Fruit fly (Drosophila melanogaster) whole organism, embryonic: Measurements from ENCODE around the gene Tnks.
A peak's percentile ranks its signal among the peaks of the same experiment; 100 is the strongest.

Experiments used
- B-H2 ChIP-seq: fragments of 200-800 bp; sonication (Bioruptor generic); optimal IDR thresholded peaks from 2 replicates; lab custom pipeline; 2018; ENCODE audit warnings: missing biosample characterization, mild to moderate bottlenecking, missing genetic modification characterization
- CG10267 ChIP-seq: fragments of 200-800 bp; sonication (Bioruptor generic); optimal IDR thresholded peaks from 2 replicates; lab custom pipeline; 2018; ENCODE audit warnings: missing biosample characterization, mild to moderate bottlenecking, missing genetic modification characterization, moderate library complexity
- CG10366 ChIP-seq: fragments of 200-800 bp; sonication (Bioruptor generic); IDR thresholded peaks from 2 replicates; pipeline ENCODE4 v1.3.6; 2022; ENCODE audit warnings: missing biosample characterization, missing genetic modification characterization
- CG11560 ChIP-seq: fragments of 200-800 bp; sonication (Bioruptor generic); IDR thresholded peaks from 3 replicates; pipeline ENCODE4 v1.3.6; 2022; ENCODE audit warnings: missing biosample characterization, missing genetic modification characterization
- CG12071 ChIP-seq: fragments of 200-800 bp; sonication (Bioruptor generic); optimal IDR thresholded peaks from 3 replicates; lab custom pipeline; 2018; ENCODE audit warnings: missing biosample characterization, mild to moderate bottlenecking, missing genetic modification characterization
- CG1233 ChIP-seq: fragments of 200-800 bp; sonication (Bioruptor generic); optimal IDR thresholded peaks from 4 replicates; lab custom pipeline; 2018; ENCODE audit warnings: missing biosample characterization, mild to moderate bottlenecking, missing genetic modification characterization
- CG12659 ChIP-seq: fragments of 200-800 bp; sonication (Bioruptor generic); optimal IDR thresholded peaks from 3 replicates; lab custom pipeline; 2017; ENCODE audit warnings: mild to moderate bottlenecking, missing biosample characterization, missing genetic modification reagents, missing genetic modification characterization
- CG13287 ChIP-seq: fragments of 200-800 bp; sonication (Bioruptor generic); IDR thresholded peaks from 2 replicates; pipeline ENCODE4 v1.3.6; 2022; ENCODE audit warnings: missing biosample characterization, missing genetic modification characterization; ENCODE audit not compliant: partially characterized antibody
- CG16779 ChIP-seq: fragments of 200-800 bp; sonication (Bioruptor generic); IDR thresholded peaks from 2 replicates; pipeline ENCODE4 v1.3.6; 2022; ENCODE audit warnings: missing biosample characterization, missing genetic modification characterization
- CG16813 ChIP-seq: fragments of 200-800 bp; sonication (Bioruptor generic); IDR thresholded peaks from 3 replicates; pipeline ENCODE4 v1.3.6; 2022; ENCODE audit warnings: missing biosample characterization, missing genetic modification characterization; ENCODE audit not compliant: partially characterized antibody
- CG17385 ChIP-seq: fragments of 200-800 bp; sonication (Bioruptor generic); optimal IDR thresholded peaks from 3 replicates; lab custom pipeline; 2018; ENCODE audit warnings: missing biosample characterization, mild to moderate bottlenecking, missing genetic modification characterization
- CG17829 ChIP-seq: fragments of 200-800 bp; optimal IDR thresholded peaks from 2 replicates; lab custom pipeline; 2019; ENCODE audit warnings: missing biosample characterization, mild to moderate bottlenecking, missing genetic modification characterization, moderate library complexity
- CG2116 ChIP-seq: fragments of 200-800 bp; sonication (Bioruptor generic); optimal IDR thresholded peaks from 3 replicates; lab custom pipeline; 2018; ENCODE audit warnings: missing biosample characterization, mild to moderate bottlenecking, missing genetic modification characterization
- CG30403 ChIP-seq: fragments of 200-800 bp; sonication (Bioruptor generic); optimal IDR thresholded peaks from 3 replicates; lab custom pipeline; 2016; ENCODE audit warnings: missing biosample characterization, missing genetic modification characterization
- CG42726 ChIP-seq: fragments of 200-800 bp; sonication (Bioruptor generic); IDR thresholded peaks from 2 replicates; pipeline ENCODE4 v1.3.6; 2022; ENCODE audit warnings: missing biosample characterization, missing genetic modification characterization; ENCODE audit not compliant: partially characterized antibody
- CG4360 ChIP-seq: fragments of 200-800 bp; sonication (Bioruptor generic); IDR thresholded peaks from 2 replicates; pipeline ENCODE4 v1.3.6; 2022; ENCODE audit warnings: missing biosample characterization, missing genetic modification characterization
- CG6689 ChIP-seq: fragments of 200-800 bp; sonication (Bioruptor generic); IDR thresholded peaks from 2 replicates; pipeline ENCODE4 v1.3.6; 2022; ENCODE audit warnings: missing biosample characterization, missing genetic modification characterization
- CG9437 ChIP-seq: fragments of 200-800 bp; sonication (Bioruptor generic); optimal IDR thresholded peaks from 2 replicates; lab custom pipeline; 2018; ENCODE audit warnings: missing biosample characterization, mild to moderate bottlenecking, missing genetic modification characterization
- Dip3 ChIP-seq: fragments of 200-800 bp; sonication (Bioruptor generic); optimal IDR thresholded peaks from 3 replicates; lab custom pipeline; 2016; ENCODE audit warnings: missing biosample characterization, missing genetic modification characterization
- Doc3 ChIP-seq: fragments of 200-800 bp; sonication (Bioruptor generic); IDR thresholded peaks from 3 replicates; pipeline ENCODE4 v1.3.6; 2022; ENCODE audit warnings: missing biosample characterization, missing genetic modification characterization; ENCODE audit not compliant: partially characterized antibody
- E2f2 ChIP-seq: fragments of 200-800 bp; sonication (Bioruptor generic); IDR thresholded peaks from 2 replicates; pipeline ENCODE4 v1.3.6; 2022; ENCODE audit warnings: missing biosample characterization, missing genetic modification characterization
- H2.0 ChIP-seq: fragments of 200-800 bp; sonication (Bioruptor generic); IDR thresholded peaks from 2 replicates; pipeline ENCODE4 v1.3.6; 2022; ENCODE audit warnings: missing biosample characterization, missing genetic modification characterization
- HLH3B ChIP-seq: fragments of 200-800 bp; sonication (Bioruptor generic); IDR thresholded peaks from 2 replicates; pipeline ENCODE4 v1.3.6; 2022; ENCODE audit warnings: missing biosample characterization, missing genetic modification characterization
- HLH4C ChIP-seq: fragments of 200-800 bp; sonication (Bioruptor generic); IDR thresholded peaks from 3 replicates; pipeline ENCODE4 v1.3.6; 2022; ENCODE audit warnings: missing biosample characterization, missing genetic modification characterization; ENCODE audit not compliant: partially characterized antibody
- Hand ChIP-seq: fragments of 200-800 bp; sonication (Bioruptor generic); optimal IDR thresholded peaks from 2 replicates; lab custom pipeline; 2017; ENCODE audit warnings: mild to moderate bottlenecking, missing biosample characterization, missing genetic modification reagents, missing genetic modification characterization
- Hey ChIP-seq: fragments of 200-800 bp; sonication (Bioruptor generic); optimal IDR thresholded peaks from 3 replicates; lab custom pipeline; 2018; ENCODE audit warnings: missing biosample characterization, mild to moderate bottlenecking, missing genetic modification characterization
- MESR4 ChIP-seq: fragments of 200-800 bp; sonication (Bioruptor generic); optimal IDR thresholded peaks from 2 replicates; lab custom pipeline; 2018; ENCODE audit warnings: missing biosample characterization, mild to moderate bottlenecking, missing genetic modification characterization, moderate library complexity
- Nf-YB ChIP-seq: fragments of 200-800 bp; sonication (Bioruptor generic); optimal IDR thresholded peaks from 3 replicates; lab custom pipeline; 2019; ENCODE audit warnings: missing biosample characterization, mild to moderate bottlenecking, missing genetic modification characterization, moderate library complexity
- Opbp ChIP-seq: fragments of 200-800 bp; sonication (Bioruptor generic); IDR thresholded peaks from 3 replicates; pipeline ENCODE4 v1.3.6; 2022; ENCODE audit warnings: missing biosample characterization, missing genetic modification characterization; ENCODE audit not compliant: partially characterized antibody
- Ptx1 ChIP-seq: fragments of 200-800 bp; sonication (Bioruptor generic); IDR thresholded peaks from 2 replicates; pipeline ENCODE4 v1.3.6; 2022; ENCODE audit warnings: missing biosample characterization, missing genetic modification characterization
- Ravus ChIP-seq: fragments of 200-800 bp; sonication (Bioruptor generic); IDR thresholded peaks from 2 replicates; pipeline ENCODE4 v1.3.6; 2022; ENCODE audit warnings: missing biosample characterization, missing genetic modification characterization
- Stat92E ChIP-seq, 3 experiments: fragments of >200 bp in 2 of 3; fragments of 200-800 bp in 1 of 3; sonication (Bioruptor generic) in 1 of 3; optimal IDR thresholded peaks; 2 replicates each; lab custom pipeline; 2017 to 2019; ENCODE audit warnings: missing biosample characterization in 3 of 3, missing genetic modification characterization in 3 of 3, mild to moderate bottlenecking in 1 of 3, moderate library complexity in 1 of 3
- crol ChIP-seq: fragments of 200-800 bp; sonication (Bioruptor generic); IDR thresholded peaks from 2 replicates; pipeline ENCODE4 v1.3.6; 2022; ENCODE audit warnings: missing biosample characterization, missing genetic modification characterization
- crp ChIP-seq, 2 experiments: fragments of 200-800 bp; sonication (Bioruptor generic); optimal IDR thresholded peaks; 2 replicates in 1 of 2; 3 replicates in 1 of 2; lab custom pipeline; 2017; ENCODE audit warnings: missing biosample characterization in 2 of 2, missing genetic modification characterization in 2 of 2, mild to moderate bottlenecking in 1 of 2, moderate library complexity in 1 of 2
- eve ChIP-seq, 2 experiments: fragments of >200 bp; optimal IDR thresholded peaks; 2 replicates each; lab custom pipeline; 2017; ENCODE audit warnings: missing biosample characterization in 2 of 2, missing genetic modification characterization in 2 of 2
- gfzf ChIP-seq: fragments of 200-800 bp; sonication (Bioruptor generic); optimal IDR thresholded peaks from 2 replicates; lab custom pipeline; 2016; ENCODE audit warnings: missing biosample characterization, mild to moderate bottlenecking, missing genetic modification characterization, moderate library complexity
- hb ChIP-seq: fragments of 200-800 bp; sonication (Bioruptor generic); IDR thresholded peaks from 3 replicates; pipeline ENCODE4 v1.3.6; 2022; ENCODE audit warnings: missing biosample characterization, missing genetic modification characterization; ENCODE audit not compliant: partially characterized antibody
- mld ChIP-seq: fragments of 200-800 bp; sonication (Bioruptor generic); IDR thresholded peaks from 3 replicates; pipeline ENCODE4 v1.3.6; 2022; ENCODE audit warnings: missing biosample characterization, missing genetic modification characterization; ENCODE audit not compliant: partially characterized antibody
- p53 ChIP-seq: fragments of 200-800 bp; sonication (Bioruptor generic); optimal IDR thresholded peaks from 2 replicates; lab custom pipeline; 2016; ENCODE audit warnings: missing biosample characterization, missing genetic modification characterization
- pan ChIP-seq, 4 experiments: fragments of >200 bp in 3 of 4; fragments of 200-800 bp in 1 of 4; sonication (Bioruptor generic) in 1 of 4; optimal IDR thresholded peaks in 3 of 4; IDR thresholded peaks in 1 of 4; 2 replicates each; pipeline versions ENCODE4 v1.3.6 to Lab custom; 2017 to 2022; ENCODE audit warnings: missing biosample characterization in 2 of 4, missing genetic modification characterization in 2 of 4, mixed read lengths in 1 of 4
- sens ChIP-seq: fragments of 200-800 bp; sonication (Bioruptor generic); peaks from one replicate; lab custom pipeline; 2016; ENCODE audit warnings: missing biosample characterization, missing genetic modification characterization
- tna ChIP-seq: fragments of 200-800 bp; sonication (Bioruptor generic); IDR thresholded peaks from 2 replicates; pipeline ENCODE4 v1.3.6; 2022; ENCODE audit warnings: missing biosample characterization, missing genetic modification characterization; ENCODE audit not compliant: partially characterized antibody
- trem ChIP-seq: fragments of 200-800 bp; optimal IDR thresholded peaks from 3 replicates; lab custom pipeline; 2019; ENCODE audit warnings: missing biosample characterization, mild to moderate bottlenecking, missing genetic modification characterization, moderate library complexity
- trh ChIP-seq: fragments of 200-800 bp; sonication (Bioruptor generic); optimal IDR thresholded peaks from 2 replicates; lab custom pipeline; 2016; ENCODE audit warnings: missing biosample characterization, missing genetic modification characterization
- tx ChIP-seq: fragments of 200-800 bp; sonication (Bioruptor generic); optimal IDR thresholded peaks from 2 replicates; lab custom pipeline; 2016; ENCODE audit warnings: missing biosample characterization, missing genetic modification characterization
- zfh1 ChIP-seq: fragments of 200-800 bp; sonication (Bioruptor generic); IDR thresholded peaks from 3 replicates; pipeline ENCODE4 v1.3.6; 2022; ENCODE audit warnings: missing biosample characterization, missing genetic modification characterization

Tnks gene

dm6 chr3R:25623800-25624791 is 37.0 kb downstream of the Tnks start, which contains the start of gene Npl4 (continued):
- TF ChIP-seq trh (GFP tag; lab: Kevin White, UChicago): no peak
- TF ChIP-seq hb: peak; percentile 98
- TF ChIP-seq pan (optimal IDR thresholded peaks at IDR 0.05; lab: Kevin White, UChicago): no peak
- TF ChIP-seq pan (GFP tag; optimal IDR thresholded peaks at IDR 0.05 in 1 of 2, IDR thresholded peaks at IDR 0.05 in 1 of 2): peak in 1 of 2 experiments; percentile 50
- peak; percentile 59; the same call in 1 of the 2 replicates for TF ChIP-seq CG42726 (GFP tag; lab: Robert Waterston, UW)
- TF ChIP-seq CG11560 (tag; lab: Robert Waterston, UW): no peak
- TF ChIP-seq CG17385 (GFP tag; lab: Kevin White, UChicago): peak; percentile 2
- peak; percentile 15 for TF ChIP-seq CG30403 (GFP tag; lab: Kevin White, UChicago)
- peak; percentile 36 for TF ChIP-seq CG10366 (GFP tag; lab: Robert Waterston, UW)
- no peak for TF ChIP-seq CG1233 (GFP tag; lab: Kevin White, UChicago)
- peak; percentile 37 for TF ChIP-seq CG17829 (tag; lab: Kevin White, UChicago)
- peak; percentile 31 for TF ChIP-seq gfzf (GFP tag; lab: Kevin White, UChicago)
- TF ChIP-seq CG13287 (GFP tag; lab: Robert Waterston, UW): peak; percentile 94
- TF ChIP-seq eve (GFP tag; optimal IDR thresholded peaks at IDR 0.05; lab: Kevin White, UChicago): no peak
- TF ChIP-seq H2.0 (GFP tag; lab: Robert Waterston, UW): no peak
- TF ChIP-seq crol (GFP tag; lab: Robert Waterston, UW): peak; percentile 94
- no peak for TF ChIP-seq p53 (GFP tag; lab: Kevin White, UChicago)
- TF ChIP-seq CG9437 (GFP tag; lab: Kevin White, UChicago): peak; percentile 5
- TF ChIP-seq CG6689 (GFP tag; lab: Robert Waterston, UW): no peak
- peak; percentile 93 for TF ChIP-seq trem (tag; lab: Kevin White, UChicago)
- no peak for TF ChIP-seq CG12071 (GFP tag; lab: Kevin White, UChicago)
- TF ChIP-seq CG12659 (GFP tag; lab: Kevin White, UChicago): peak; percentile 12
- no peak for TF ChIP-seq Hey (tag; lab: Kevin White, UChicago)
- peak; percentile 89 for TF ChIP-seq CG16813 (GFP tag; lab: Robert Waterston, UW)
- peak; percentile 88 for TF ChIP-seq sens (GFP tag; lab: Kevin White, UChicago)
- peak; percentile 95 for TF ChIP-seq Opbp
- peak; percentile 53 for TF ChIP-seq MESR4 (GFP tag; lab: Kevin White, UChicago)
- TF ChIP-seq HLH3B (GFP tag; lab: Robert Waterston, UW): peak; percentile 35; the same call in 1 of the 2 replicates
- peak; percentile 56 for TF ChIP-seq Ravus (GFP tag; lab: Robert Waterston, UW)
- TF ChIP-seq CG2116 (GFP tag; lab: Kevin White, UChicago): peak; percentile 73
- no peak for TF ChIP-seq Hand (GFP tag; lab: Kevin White, UChicago)
- TF ChIP-seq CG16779 (GFP tag; lab: Robert Waterston, UW): no peak
- TF ChIP-seq CG10267 (tag; lab: Kevin White, UChicago): peak; percentile 28
- peak; percentile 75 for TF ChIP-seq CG4360 (GFP tag; lab: Robert Waterston, UW)
- TF ChIP-seq tna (GFP tag; lab: Robert Waterston, UW): peak; percentile 99
- TF ChIP-seq Nf-YB: no peak
- peak; percentile 81 for TF ChIP-seq Doc3
- TF ChIP-seq tx: no peak
- peak in 1 of 3 experiments; percentile 3 for TF ChIP-seq Stat92E (GFP tag; optimal IDR thresholded peaks at IDR 0.05; lab: Kevin White, UChicago)
- TF ChIP-seq Dip3 (GFP tag; lab: Kevin White, UChicago): no peak
- peak; percentile 99 for TF ChIP-seq HLH4C (GFP tag; lab: Robert Waterston, UW)
- no peak for TF ChIP-seq B-H2 (GFP tag; lab: Kevin White, UChicago)
- peak; percentile 46; the same call in 1 of the 3 replicates for TF ChIP-seq zfh1 (GFP tag; lab: Robert Waterston, UW)
- peak; percentile 95 for TF ChIP-seq E2f2 (GFP tag; lab: Robert Waterston, UW)
- peak; percentile 38; the same call in 1 of the 2 replicates for TF ChIP-seq Ptx1
- TF ChIP-seq mld (GFP tag; lab: Robert Waterston, UW): peak; percentile 97
- peak in 1 of 2 experiments; percentile 48 for TF ChIP-seq crp (GFP tag; optimal IDR thresholded peaks at IDR 0.05; lab: Kevin White, UChicago)
